Worm (Caenorhabditis elegans) whole organism, L1 larva: ENCODE results near the gene R08E3.1.

ENCODE experiments used
- C34B4.2 ChIP-seq: sonication (generic microtip); optimal IDR thresholded peaks from 2 replicates; lab custom pipeline; 2017; ENCODE audit warnings: mild to moderate bottlenecking, missing genetic modification characterization, missing compliant biosample characterization
- aha-1 ChIP-seq: fragments of 150-350 bp; optimal IDR thresholded peaks from 2 replicates; lab custom pipeline; 2014; ENCODE audit warnings: missing biosample characterization, missing genetic modification characterization
- aly-2 ChIP-seq: fragments of 150-350 bp; optimal IDR thresholded peaks from 2 replicates; lab custom pipeline; 2014; ENCODE audit warnings: missing biosample characterization, missing genetic modification characterization
- ama-1 ChIP-seq: fragments of 150-350 bp; optimal IDR thresholded peaks from 2 replicates; lab custom pipeline; 2014
- blmp-1 ChIP-seq: fragments of 150-350 bp; optimal IDR thresholded peaks from 2 replicates; lab custom pipeline; 2014; ENCODE audit warnings: missing biosample characterization, missing genetic modification characterization
- ceh-63 ChIP-seq: fragments of 200-800 bp; sonication (Bioruptor generic); optimal IDR thresholded peaks from 2 replicates; lab custom pipeline; 2018; ENCODE audit warnings: mild to moderate bottlenecking, missing genetic modification characterization, missing compliant biosample characterization
- ceh-88 ChIP-seq: fragments of 200-800 bp; sonication (Bioruptor generic); IDR thresholded peaks from 2 replicates; pipeline ENCODE4 v1.3.6; 2022; ENCODE audit warnings: missing genetic modification characterization, missing compliant biosample characterization
- dpl-1 ChIP-seq, 3 experiments: fragments of 150-350 bp in 2 of 3; sonication (generic microtip) in 1 of 3; optimal IDR thresholded peaks; 2 replicates each; lab custom pipeline; 2014 to 2017; ENCODE audit warnings: missing biosample characterization in 3 of 3, missing genetic modification characterization in 3 of 3, missing genetic modification reagents in 3 of 3
- dsc-1 ChIP-seq: sonication (generic microtip); optimal IDR thresholded peaks from 2 replicates; lab custom pipeline; 2016; ENCODE audit warnings: mild to moderate bottlenecking, missing genetic modification characterization, missing compliant biosample characterization
- elt-2 ChIP-seq: sonication (generic microtip); optimal IDR thresholded peaks from 2 replicates; lab custom pipeline; 2016; ENCODE audit warnings: missing genetic modification characterization, mild to moderate bottlenecking, inconsistent platforms, missing compliant biosample characterization, missing genetic modification reagents
- ets-5 ChIP-seq: fragments of 200-800 bp; sonication (Bioruptor generic); IDR thresholded peaks from 2 replicates; pipeline ENCODE4 v1.3.6; 2022; ENCODE audit warnings: missing genetic modification characterization, missing compliant biosample characterization
- fos-1 ChIP-seq: fragments of 150-350 bp; optimal IDR thresholded peaks from 2 replicates; lab custom pipeline; 2014; ENCODE audit warnings: missing biosample characterization, missing genetic modification characterization
- grh-1 ChIP-seq: fragments of 200-800 bp; sonication (Bioruptor generic); IDR thresholded peaks from 2 replicates; pipeline ENCODE4 v1.3.6; 2022; ENCODE audit warnings: missing genetic modification reagents, missing genetic modification characterization, missing compliant biosample characterization
- hlh-17 ChIP-seq: fragments of 200-800 bp; sonication (Bioruptor generic); optimal IDR thresholded peaks from 2 replicates; lab custom pipeline; 2018; ENCODE audit warnings: missing genetic modification characterization, mild to moderate bottlenecking, missing compliant biosample characterization, moderate library complexity, borderline replicate concordance
- hlh-4 ChIP-seq: sonication (generic microtip); optimal IDR thresholded peaks from 2 replicates; lab custom pipeline; 2016; ENCODE audit warnings: mild to moderate bottlenecking, missing genetic modification characterization, missing compliant biosample characterization
- irx-1 ChIP-seq: sonication (generic microtip); optimal IDR thresholded peaks from 2 replicates; lab custom pipeline; 2016; ENCODE audit warnings: missing genetic modification characterization, missing compliant biosample characterization
- jun-1 ChIP-seq: fragments of 150-350 bp; optimal IDR thresholded peaks from 2 replicates; lab custom pipeline; 2014; ENCODE audit warnings: missing biosample characterization, missing genetic modification reagents, missing genetic modification characterization
- lin-15B ChIP-seq: fragments of 150-350 bp; sonication (generic microtip); optimal IDR thresholded peaks from 3 replicates; lab custom pipeline; 2014; ENCODE audit warnings: missing biosample characterization, missing genetic modification characterization
- lin-35 ChIP-seq, 2 experiments: fragments of 150-350 bp; optimal IDR thresholded peaks; 2 replicates each; lab custom pipeline; 2014; ENCODE audit warnings: missing biosample characterization in 2 of 2, missing genetic modification characterization in 2 of 2, missing genetic modification reagents in 2 of 2
- lir-3 ChIP-seq: sonication (generic microtip); optimal IDR thresholded peaks from 2 replicates; lab custom pipeline; 2016; ENCODE audit warnings: mild to moderate bottlenecking, missing genetic modification characterization, moderate library complexity, missing compliant biosample characterization; ENCODE audit not compliant: poor library complexity
- lsy-2 ChIP-seq, 2 experiments: fragments of 150-350 bp; optimal IDR thresholded peaks; 2 replicates each; lab custom pipeline; 2014; ENCODE audit warnings: missing biosample characterization in 2 of 2, missing genetic modification characterization in 2 of 2
- mdl-1 ChIP-seq, 2 experiments: fragments of 150-350 bp; optimal IDR thresholded peaks; 2 replicates each; lab custom pipeline; 2014 to 2017; ENCODE audit warnings: missing biosample characterization in 2 of 2, missing genetic modification characterization in 2 of 2, inconsistent platforms in 1 of 2
- nhr-12 ChIP-seq: sonication (generic microtip); optimal IDR thresholded peaks from 2 replicates; lab custom pipeline; 2017; ENCODE audit warnings: missing biosample characterization, missing genetic modification characterization
- nhr-19 ChIP-seq: fragments of 200-800 bp; sonication (Bioruptor generic); conservative IDR thresholded peaks from 2 replicates; pipeline ENCODE4 v1.3.6; 2022; ENCODE audit warnings: missing genetic modification characterization, missing compliant biosample characterization
- nhr-20 ChIP-seq: sonication (generic microtip); optimal IDR thresholded peaks from 2 replicates; lab custom pipeline; 2016; ENCODE audit warnings: mild to moderate bottlenecking, missing genetic modification characterization, missing compliant biosample characterization
- nhr-237 ChIP-seq: fragments of 150-350 bp; optimal IDR thresholded peaks from 2 replicates; lab custom pipeline; 2014; ENCODE audit warnings: missing biosample characterization, missing genetic modification characterization
- nhr-71 ChIP-seq: sonication (generic microtip); optimal IDR thresholded peaks from 2 replicates; lab custom pipeline; 2016; ENCODE audit warnings: mild to moderate bottlenecking, missing genetic modification characterization, moderate library complexity, missing compliant biosample characterization
- nhr-76 ChIP-seq: sonication (generic microtip); optimal IDR thresholded peaks from 2 replicates; lab custom pipeline; 2017; ENCODE audit warnings: missing biosample characterization, missing genetic modification characterization
- nhr-84 ChIP-seq: sonication (generic microtip); optimal IDR thresholded peaks from 2 replicates; lab custom pipeline; 2017; ENCODE audit warnings: missing biosample characterization, missing genetic modification characterization
- nhr-85 ChIP-seq: sonication (generic microtip); peaks from one replicate; lab custom pipeline; 2016; ENCODE audit warnings: missing genetic modification characterization, inconsistent platforms, missing compliant biosample characterization
- nhr-90 ChIP-seq: sonication (generic microtip); optimal IDR thresholded peaks from 2 replicates; lab custom pipeline; 2016; ENCODE audit warnings: mild to moderate bottlenecking, missing genetic modification characterization, missing compliant biosample characterization; ENCODE audit not compliant: poor library complexity
- pax-3 ChIP-seq: fragments of 200-800 bp; sonication (Bioruptor generic); optimal IDR thresholded peaks from 2 replicates; lab custom pipeline; 2018; ENCODE audit warnings: mild to moderate bottlenecking, missing genetic modification characterization, moderate library complexity, missing compliant biosample characterization
- pqm-1 ChIP-seq: sonication (generic microtip); optimal IDR thresholded peaks from 3 replicates; lab custom pipeline; 2017; ENCODE audit warnings: missing biosample characterization, missing genetic modification characterization
- snpc-4 ChIP-seq: fragments of 150-350 bp; optimal IDR thresholded peaks from 2 replicates; lab custom pipeline; 2014; ENCODE audit warnings: missing biosample characterization, missing genetic modification characterization
- tbx-2 ChIP-seq: sonication (generic microtip); optimal IDR thresholded peaks from 2 replicates; lab custom pipeline; 2016; ENCODE audit warnings: missing genetic modification characterization, missing compliant biosample characterization
- unc-86 ChIP-seq: sonication (generic microtip); optimal IDR thresholded peaks from 2 replicates; lab custom pipeline; 2016; ENCODE audit warnings: missing genetic modification characterization, missing compliant biosample characterization
- unc-98 ChIP-seq: fragments of 200-800 bp; sonication (Bioruptor generic); IDR thresholded peaks from 2 replicates; pipeline ENCODE4 v1.3.6; 2022; ENCODE audit warnings: missing genetic modification characterization, missing compliant biosample characterization
- vab-15 ChIP-seq: sonication (generic microtip); optimal IDR thresholded peaks from 2 replicates; lab custom pipeline; 2017; ENCODE audit warnings: missing genotype, mild to moderate bottlenecking, missing genetic modification characterization, missing compliant biosample characterization
- xbp-1 ChIP-seq: sonication (generic microtip); optimal IDR thresholded peaks from 2 replicates; lab custom pipeline; 2016; ENCODE audit warnings: missing genetic modification characterization, missing compliant biosample characterization
- zag-1 ChIP-seq: fragments of 150-350 bp; optimal IDR thresholded peaks from 2 replicates; lab custom pipeline; 2014; ENCODE audit warnings: missing biosample characterization, missing genetic modification characterization
- zip-4 ChIP-seq: fragments of 200-800 bp; sonication (Bioruptor generic); optimal IDR thresholded peaks from 2 replicates; lab custom pipeline; 2018; ENCODE audit warnings: mild to moderate bottlenecking, missing genetic modification characterization, moderate library complexity, missing compliant biosample characterization

R08E3.1 gene

ce11 chrX:4818252-4818651, 4.2 kb upstream of the R08E3.1 start, which contains the start of gene R08E3.3 (continued):
- TF ChIP-seq ets-5 (GFP tag; lab: Robert Waterston, UW) (no peak), unc-86 (no peak), mdl-1 (tag; optimal IDR thresholded peaks at IDR 0.05; lab: Kevin White, UChicago) (no peak), nhr-85 (tag; lab: Kevin White, UChicago) (peak; percentile 71)

- TF ChIP-seq elt-2 (tag; lab: Kevin White, UChicago): peak; percentile 73
- peak; percentile 10 for TF ChIP-seq nhr-20 (tag; lab: Kevin White, UChicago)
- no peak for TF ChIP-seq zip-4 (GFP tag; lab: Kevin White, UChicago)
- no peak for TF ChIP-seq fos-1
- TF ChIP-seq pqm-1 (tag; lab: Kevin White, UChicago): peak; percentile 87
- TF ChIP-seq lin-35 (GFP tag; optimal IDR thresholded peaks at IDR 0.05; lab: Kevin White, UChicago): peak in 1 of 2 experiments; percentile 27
Measured at ce11 chrX:4818872-4819271, 3.6 kb upstream of the R08E3.1 start.

ce11 chrX:4821602-4822001, 845 bp upstream of the R08E3.1 start:
- no peak for TF ChIP-seq vab-15 (tag; lab: Kevin White, UChicago)
- no peak for TF ChIP-seq ama-1 (lab: Kevin White, UChicago)
- no peak for TF ChIP-seq aly-2 (tag; lab: Kevin White, UChicago)
- TF ChIP-seq hlh-4: no peak
- peak; percentile 33 for TF ChIP-seq elt-2 (tag; lab: Kevin White, UChicago)
- TF ChIP-seq fos-1: no peak
- TF ChIP-seq nhr-237: no peak

- TF ChIP-seq zag-1 (tag; lab: Kevin White, UChicago): no peak
- TF ChIP-seq nhr-71 (tag; lab: Kevin White, UChicago): no peak
- no peak for TF ChIP-seq jun-1
- TF ChIP-seq lir-3 (tag; lab: Kevin White, UChicago): no peak
- no peak for TF ChIP-seq hlh-4
- no peak for TF ChIP-seq nhr-76
- TF ChIP-seq nhr-12 (tag; lab: Kevin White, UChicago): no peak
- TF ChIP-seq elt-2 (tag; lab: Kevin White, UChicago): no peak
- TF ChIP-seq xbp-1 (tag; lab: Kevin White, UChicago): no peak
- no peak for TF ChIP-seq unc-98 (GFP tag; lab: Robert Waterston, UW)
- no peak for TF ChIP-seq dsc-1 (tag; lab: Kevin White, UChicago)
- TF ChIP-seq ceh-88: no peak
- no peak for TF ChIP-seq C34B4.2
- TF ChIP-seq pax-3 (tag; lab: Kevin White, UChicago): no peak
Measured at ce11 chrX:4840653-4841052, 18.2 kb downstream of the R08E3.1 start.

DNA sequence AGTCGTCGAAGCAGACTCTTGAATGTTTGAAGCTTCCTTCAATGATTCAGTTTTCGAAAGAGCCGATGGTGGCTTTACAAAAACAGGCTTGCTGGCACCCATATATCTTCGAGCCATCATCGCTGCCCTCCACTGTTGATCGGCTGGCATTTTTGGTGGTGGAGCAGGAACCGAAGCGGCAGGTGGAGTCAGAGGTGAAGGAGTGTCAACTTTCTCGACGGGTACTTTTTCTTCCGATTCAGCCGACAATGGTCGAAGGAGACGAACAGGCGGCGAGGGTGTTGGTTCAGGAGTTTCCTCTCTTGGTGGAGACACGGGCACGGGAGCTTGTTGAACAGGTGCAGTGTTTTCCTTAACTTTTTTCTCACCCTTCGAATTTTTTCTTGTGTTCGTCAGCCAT, 19.9 kb downstream of the R08E3.1 start:
- no peak for TF ChIP-seq hlh-17
- no peak for TF ChIP-seq pax-3 (tag; lab: Kevin White, UChicago)
- TF ChIP-seq nhr-90 (tag; lab: Kevin White, UChicago): no peak
- no peak for TF ChIP-seq snpc-4 (tag; lab: Kevin White, UChicago)
- no peak for TF ChIP-seq nhr-84 (tag; lab: Kevin White, UChicago)
- TF ChIP-seq lsy-2 (tag; optimal IDR thresholded peaks at IDR 0.05; lab: Kevin White, UChicago): no peak
- TF ChIP-seq nhr-85 (tag; lab: Kevin White, UChicago): no peak
- no peak for TF ChIP-seq blmp-1
- TF ChIP-seq irx-1 (tag; lab: Kevin White, UChicago): no peak
- TF ChIP-seq ceh-63: no peak
- TF ChIP-seq aha-1 (tag; lab: Kevin White, UChicago): no peak
- no peak for TF ChIP-seq elt-2 (tag; lab: Kevin White, UChicago)
- TF ChIP-seq hlh-4: no peak
- TF ChIP-seq dpl-1 (GFP tag; optimal IDR thresholded peaks at IDR 0.05; lab: Kevin White, UChicago): no peak
- TF ChIP-seq nhr-19 (GFP tag; lab: Robert Waterston, UW): no peak
- no peak for TF ChIP-seq grh-1 (GFP tag; lab: Robert Waterston, UW)
- no peak for TF ChIP-seq tbx-2 (tag; lab: Kevin White, UChicago)
- TF ChIP-seq lin-15B: no peak
- no peak for TF ChIP-seq aly-2 (tag; lab: Kevin White, UChicago)
